Fruit fly (Drosophila melanogaster) whole organism, embryonic: Measurements from ENCODE around the gene bsh.

Experiments used
- Abd-B ChIP-seq: fragments of 200-800 bp; sonication (Bioruptor generic); optimal IDR thresholded peaks from 2 replicates; lab custom pipeline; 2018; ENCODE audit warnings: missing biosample characterization, mild to moderate bottlenecking, missing genetic modification characterization, moderate library complexity
- Aef1 ChIP-seq: fragments of 200-800 bp; sonication (Bioruptor generic); IDR thresholded peaks from 3 replicates; pipeline ENCODE4 v1.3.6; 2022; ENCODE audit warnings: missing biosample characterization, missing genetic modification characterization
- Atf-2 ChIP-seq: fragments of 200-800 bp; sonication (Bioruptor generic); optimal IDR thresholded peaks from 2 replicates; lab custom pipeline; 2016; ENCODE audit warnings: missing biosample characterization, missing genetic modification characterization
- Blimp-1 ChIP-seq: fragments of 200-800 bp; sonication (Bioruptor generic); optimal IDR thresholded peaks from 3 replicates; lab custom pipeline; 2018; ENCODE audit warnings: missing biosample characterization, missing genetic modification characterization, mild to moderate bottlenecking, moderate library complexity, missing genetic modification reagents
- BtbVII ChIP-seq: fragments of 200-800 bp; sonication (Bioruptor generic); optimal IDR thresholded peaks from 3 replicates; lab custom pipeline; 2017; ENCODE audit warnings: missing biosample characterization, mild to moderate bottlenecking, missing genetic modification characterization
- CG10431 ChIP-seq: fragments of 200-800 bp; sonication (Bioruptor generic); optimal IDR thresholded peaks from 3 replicates; lab custom pipeline; 2018; ENCODE audit warnings: missing biosample characterization, mild to moderate bottlenecking, missing genetic modification characterization
- CG11247 ChIP-seq: fragments of 200-800 bp; sonication (Bioruptor generic); IDR thresholded peaks from 2 replicates; pipeline ENCODE4 v1.3.6; 2022; ENCODE audit warnings: missing biosample characterization, missing genetic modification characterization
- CG13296 ChIP-seq: fragments of 200-800 bp; sonication (Bioruptor generic); optimal IDR thresholded peaks from 3 replicates; lab custom pipeline; 2018; ENCODE audit warnings: missing biosample characterization, mild to moderate bottlenecking, missing genetic modification characterization
- CG14050 ChIP-seq: fragments of 200-800 bp; sonication (Bioruptor generic); IDR thresholded peaks from 3 replicates; pipeline ENCODE4 v1.3.6; 2022; ENCODE audit warnings: missing biosample characterization, missing genetic modification characterization
- CG15479 ChIP-seq: fragments of 200-800 bp; sonication (Bioruptor generic); optimal IDR thresholded peaks from 3 replicates; lab custom pipeline; 2019; ENCODE audit warnings: missing biosample characterization, mild to moderate bottlenecking, missing genetic modification characterization, moderate library complexity
- CG16813 ChIP-seq: fragments of 200-800 bp; sonication (Bioruptor generic); IDR thresholded peaks from 3 replicates; pipeline ENCODE4 v1.3.6; 2022; ENCODE audit warnings: missing biosample characterization, missing genetic modification characterization; ENCODE audit not compliant: partially characterized antibody
- CG18599 ChIP-seq: fragments of 200-800 bp; sonication (Bioruptor generic); optimal IDR thresholded peaks from 3 replicates; lab custom pipeline; 2017; ENCODE audit warnings: missing biosample characterization, missing genetic modification characterization, mild to moderate bottlenecking, moderate library complexity, missing genetic modification reagents
- CG30020 ChIP-seq: fragments of 200-800 bp; optimal IDR thresholded peaks from 2 replicates; lab custom pipeline; 2019; ENCODE audit warnings: missing biosample characterization, mild to moderate bottlenecking, missing genetic modification characterization, moderate library complexity
- CG31441 ChIP-seq: fragments of 200-800 bp; sonication (Bioruptor generic); IDR thresholded peaks from 2 replicates; pipeline ENCODE4 v1.3.6; 2022; ENCODE audit warnings: missing biosample characterization, missing genetic modification characterization
- CG3838 ChIP-seq: fragments of 200-800 bp; sonication (Bioruptor generic); optimal IDR thresholded peaks from 3 replicates; lab custom pipeline; 2016; ENCODE audit warnings: missing biosample characterization, missing genetic modification characterization
- CG3995 ChIP-seq: fragments of 200-800 bp; sonication (Bioruptor generic); optimal IDR thresholded peaks from 3 replicates; lab custom pipeline; 2016; ENCODE audit warnings: missing biosample characterization, missing genetic modification characterization
- CG6813 ChIP-seq: fragments of 200-800 bp; sonication (Bioruptor generic); optimal IDR thresholded peaks from 2 replicates; lab custom pipeline; 2017; ENCODE audit warnings: missing biosample characterization, missing genetic modification characterization, mild to moderate bottlenecking, moderate library complexity, missing genetic modification reagents
- CG7928 ChIP-seq: fragments of 200-800 bp; sonication (Bioruptor generic); optimal IDR thresholded peaks from 2 replicates; lab custom pipeline; 2017; ENCODE audit warnings: missing biosample characterization, mild to moderate bottlenecking, missing genetic modification characterization
- CG8359 ChIP-seq: fragments of 200-800 bp; sonication (Bioruptor generic); optimal IDR thresholded peaks from 2 replicates; lab custom pipeline; 2017; ENCODE audit warnings: missing biosample characterization, mild to moderate bottlenecking, missing genetic modification characterization, borderline replicate concordance
- CG9609 ChIP-seq: fragments of 200-800 bp; sonication (Bioruptor generic); optimal IDR thresholded peaks from 3 replicates; lab custom pipeline; 2016; ENCODE audit warnings: missing biosample characterization, missing genetic modification characterization
- CG9876 ChIP-seq: fragments of 200-800 bp; sonication (Bioruptor generic); optimal IDR thresholded peaks from 2 replicates; lab custom pipeline; 2016; ENCODE audit warnings: missing biosample characterization, missing genetic modification characterization
- D19A ChIP-seq: fragments of 200-800 bp; optimal IDR thresholded peaks from 3 replicates; lab custom pipeline; 2019; ENCODE audit warnings: missing biosample characterization, mild to moderate bottlenecking, missing genetic modification characterization, moderate library complexity
- Dad ChIP-seq: fragments of 200-800 bp; sonication (Bioruptor generic); optimal IDR thresholded peaks from 3 replicates; lab custom pipeline; 2016; ENCODE audit warnings: missing biosample characterization, missing genetic modification characterization
- HLH3B ChIP-seq: fragments of 200-800 bp; sonication (Bioruptor generic); IDR thresholded peaks from 2 replicates; pipeline ENCODE4 v1.3.6; 2022; ENCODE audit warnings: missing biosample characterization, missing genetic modification characterization
- HLHmδ ChIP-seq: fragments of 200-800 bp; sonication (Bioruptor generic); optimal IDR thresholded peaks from 2 replicates; lab custom pipeline; 2018; ENCODE audit warnings: missing biosample characterization, mild to moderate bottlenecking, missing genetic modification characterization, moderate library complexity
- Hmx ChIP-seq: fragments of 200-800 bp; sonication (Bioruptor generic); optimal IDR thresholded peaks from 2 replicates; lab custom pipeline; 2016; ENCODE audit warnings: missing biosample characterization, missing genetic modification characterization
- Hr51 ChIP-seq, 2 experiments: fragments of 200-800 bp; sonication (Bioruptor generic); optimal IDR thresholded peaks; 2 replicates in 1 of 2; 3 replicates in 1 of 2; lab custom pipeline; 2016 to 2018; ENCODE audit warnings: missing biosample characterization in 2 of 2, missing genetic modification characterization in 2 of 2, mild to moderate bottlenecking in 1 of 2, moderate library complexity in 1 of 2
- Hr78 ChIP-seq, 2 experiments: fragments of 200-800 bp in 1 of 2; fragments of >200 bp in 1 of 2; sonication (Bioruptor generic) in 1 of 2; optimal IDR thresholded peaks; 2 replicates each; lab custom pipeline; 2017 to 2019; ENCODE audit warnings: missing biosample characterization in 2 of 2, missing genetic modification characterization in 2 of 2, mild to moderate bottlenecking in 1 of 2, moderate library complexity in 1 of 2
- MESR4 ChIP-seq: fragments of 200-800 bp; sonication (Bioruptor generic); optimal IDR thresholded peaks from 2 replicates; lab custom pipeline; 2018; ENCODE audit warnings: missing biosample characterization, mild to moderate bottlenecking, missing genetic modification characterization, moderate library complexity
- Mad ChIP-seq: fragments of 200-800 bp; sonication (Bioruptor generic); optimal IDR thresholded peaks from 2 replicates; lab custom pipeline; 2016; ENCODE audit warnings: missing biosample characterization, missing genetic modification characterization
- Meics ChIP-seq: fragments of 200-800 bp; sonication (Bioruptor generic); optimal IDR thresholded peaks from 2 replicates; lab custom pipeline; 2017; ENCODE audit warnings: missing biosample characterization, mild to moderate bottlenecking, missing genetic modification characterization
- Mes4 ChIP-seq: fragments of 200-800 bp; sonication (Bioruptor generic); optimal IDR thresholded peaks from 2 replicates; lab custom pipeline; 2016; ENCODE audit warnings: missing biosample characterization, missing genetic modification characterization
- NC2β ChIP-seq: fragments of 200-800 bp; sonication (Bioruptor generic); optimal IDR thresholded peaks from 2 replicates; lab custom pipeline; 2016; ENCODE audit warnings: missing biosample characterization, missing genetic modification characterization
- ara ChIP-seq: fragments of 200-800 bp; sonication (Bioruptor generic); IDR thresholded peaks from 2 replicates; pipeline ENCODE4 v1.3.6; 2022; ENCODE audit warnings: missing biosample characterization, missing genetic modification characterization
- ase ChIP-seq: fragments of 200-800 bp; sonication (Bioruptor generic); IDR thresholded peaks from 3 replicates; pipeline ENCODE4 v1.3.6; 2022; ENCODE audit warnings: missing biosample characterization, missing genetic modification characterization
- btn ChIP-seq: fragments of 200-800 bp; sonication (Bioruptor generic); optimal IDR thresholded peaks from 2 replicates; lab custom pipeline; 2016; ENCODE audit warnings: missing biosample characterization, missing genetic modification characterization
- exex ChIP-seq: fragments of 200-800 bp; sonication (Bioruptor generic); optimal IDR thresholded peaks from 4 replicates; lab custom pipeline; 2018; ENCODE audit warnings: missing biosample characterization, mild to moderate bottlenecking, missing genetic modification characterization, moderate library complexity
- gcm2 ChIP-seq: fragments of 200-800 bp; sonication (Bioruptor generic); optimal IDR thresholded peaks from 2 replicates; lab custom pipeline; 2016; ENCODE audit warnings: missing biosample characterization, missing genetic modification characterization
- gsb ChIP-seq: fragments of 200-800 bp; sonication (Bioruptor generic); IDR thresholded peaks from 2 replicates; pipeline ENCODE4 v1.3.6; 2022; ENCODE audit warnings: missing biosample characterization, missing genetic modification characterization
- gsb-n ChIP-seq: fragments of 200-800 bp; sonication (Bioruptor generic); optimal IDR thresholded peaks from 3 replicates; lab custom pipeline; 2018; ENCODE audit warnings: missing biosample characterization, mild to moderate bottlenecking, missing genetic modification characterization
- insv ChIP-seq, 2 experiments: fragments of 200-800 bp; sonication (Bioruptor generic); optimal IDR thresholded peaks; 3 replicates each; lab custom pipeline; 2016 to 2018; ENCODE audit warnings: missing biosample characterization in 2 of 2, missing genetic modification characterization in 2 of 2
- nmo ChIP-seq: fragments of 200-800 bp; sonication (Bioruptor generic); optimal IDR thresholded peaks from 2 replicates; lab custom pipeline; 2018; ENCODE audit warnings: missing biosample characterization, mild to moderate bottlenecking, missing genetic modification characterization, moderate library complexity
- pros ChIP-seq: fragments of 200-800 bp; sonication (Bioruptor generic); optimal IDR thresholded peaks from 3 replicates; lab custom pipeline; 2019; ENCODE audit warnings: missing biosample characterization, mild to moderate bottlenecking, missing genetic modification characterization, moderate library complexity
- seq ChIP-seq: fragments of 200-800 bp; sonication (Bioruptor generic); IDR thresholded peaks from 2 replicates; pipeline ENCODE4 v1.3.6; 2022; ENCODE audit warnings: missing biosample characterization, missing genetic modification characterization
- slbo ChIP-seq: fragments of 200-800 bp; sonication (Bioruptor generic); IDR thresholded peaks from 2 replicates; pipeline ENCODE4 v1.3.6; 2022; ENCODE audit warnings: missing biosample characterization, missing genetic modification characterization
- twi ChIP-seq: fragments of 200-800 bp; optimal IDR thresholded peaks from 2 replicates; lab custom pipeline; 2019; ENCODE audit warnings: missing biosample characterization, mild to moderate bottlenecking, missing genetic modification characterization, moderate library complexity
- vfl ChIP-seq: fragments of 200-800 bp; sonication (Bioruptor generic); optimal IDR thresholded peaks from 2 replicates; lab custom pipeline; 2016; ENCODE audit warnings: missing biosample characterization, missing genetic modification characterization

bsh gene

dm6 chr2L:19764581-19765136 lies 4.2 kb downstream of the bsh start (continued):
- TF ChIP-seq Meics (GFP tag; lab: Kevin White, UChicago) (peak; percentile 45), CG10431 (GFP tag; lab: Kevin White, UChicago) (no peak), CG7928 (GFP tag; lab: Kevin White, UChicago) (no peak), gsb (GFP tag; lab: Robert Waterston, UW) (no peak), exex (peak; percentile 54), CG8359 (GFP tag; lab: Kevin White, UChicago) (no peak), CG30020 (tag; lab: Kevin White, UChicago) (no peak), CG3838 (GFP tag; lab: Kevin White, UChicago) (no peak), Abd-B (GFP tag; lab: Kevin White, UChicago) (no peak), seq (no peak), twi (tag; lab: Kevin White, UChicago) (peak; percentile 50), MESR4 (GFP tag; lab: Kevin White, UChicago) (no peak), Hr51 (GFP tag; optimal IDR thresholded peaks at IDR 0.05; lab: Kevin White, UChicago) (no peak), Hmx (no peak), CG9876 (GFP tag; lab: Kevin White, UChicago) (no peak)

dm6 chr2L:19763773-19764580 lies 4.9 kb downstream of the bsh start, which contains the start of gene fbp:
TSS of gene fbp (minus strand) at chr2L:19764136.
- TF ChIP-seq D19A (tag; lab: Kevin White, UChicago) (peak; percentile 100), ase (GFP tag; lab: Robert Waterston, UW) (peak; percentile 34; the same call in 1 of the 3 replicates), insv (GFP tag; optimal IDR thresholded peaks at IDR 0.05; lab: Kevin White, UChicago) (no peak), Mad (GFP tag; lab: Kevin White, UChicago) (no peak), vfl (GFP tag; lab: Kevin White, UChicago) (no peak), HLH3B (GFP tag; lab: Robert Waterston, UW) (0 out of 2 replicates have a peak, but pooled peaks have one; percentile 29), Blimp-1 (GFP tag; lab: Kevin White, UChicago) (peak; percentile 94), BtbVII (peak; percentile 58), nmo (peak; percentile 86), CG13296 (GFP tag; lab: Kevin White, UChicago) (peak; percentile 4), Hr78 (GFP tag; optimal IDR thresholded peaks at IDR 0.05; lab: Kevin White, UChicago) (peak in 1 of 2 experiments; percentile 18), CG9876 (GFP tag; lab: Kevin White, UChicago) (no peak), ara (GFP tag; lab: Robert Waterston, UW) (no peak), pros (GFP tag; lab: Kevin White, UChicago) (no peak), CG14050 (GFP tag; lab: Robert Waterston, UW) (no peak), Mes4 (GFP tag; lab: Kevin White, UChicago) (no peak), CG6813 (GFP tag; lab: Kevin White, UChicago) (no peak), CG16813 (GFP tag; lab: Robert Waterston, UW) (no peak), slbo (peak; percentile 74), Atf-2 (GFP tag; lab: Kevin White, UChicago) (no peak), CG31441 (GFP tag; lab: Robert Waterston, UW) (peak; percentile 82), gcm2 (no peak), Dad (GFP tag; lab: Kevin White, UChicago) (no peak), CG15479 (GFP tag; lab: Kevin White, UChicago) (no peak), CG18599 (GFP tag; lab: Kevin White, UChicago) (peak; percentile 64), Aef1 (GFP tag; lab: Robert Waterston, UW) (peak; percentile 40; the same call in 1 of the 3 replicates), gsb-n (tag; lab: Kevin White, UChicago) (peak; percentile 41), HLHmδ (GFP tag; lab: Kevin White, UChicago) (peak; percentile 35), btn (GFP tag; lab: Kevin White, UChicago) (no peak), CG3995 (no peak), Abd-B (GFP tag; lab: Kevin White, UChicago) (peak; percentile 65), NC2β (no peak), CG9609 (GFP tag; lab: Kevin White, UChicago) (no peak), CG11247 (GFP tag; lab: Robert Waterston, UW) (no peak)
